Worm (Caenorhabditis elegans) whole organism, L4/young adult: ENCODE data around the gene nhr-187.

Source experiments
- W03F9.2 ChIP-seq: fragments of 150-350 bp; optimal IDR thresholded peaks from 2 replicates; lab custom pipeline; 2014; ENCODE audit warnings: missing biosample characterization, missing genetic modification characterization
- dao-5 ChIP-seq: sonication (generic microtip); optimal IDR thresholded peaks from 2 replicates; lab custom pipeline; 2016; ENCODE audit warnings: missing genotype, missing genetic modification characterization, moderate library complexity, missing compliant biosample characterization
- him-1 ChIP-seq: sonication (generic microtip); optimal IDR thresholded peaks from 2 replicates; lab custom pipeline; 2016; ENCODE audit warnings: missing genotype, missing genetic modification reagents, missing genetic modification characterization, missing compliant biosample characterization

DNA sequence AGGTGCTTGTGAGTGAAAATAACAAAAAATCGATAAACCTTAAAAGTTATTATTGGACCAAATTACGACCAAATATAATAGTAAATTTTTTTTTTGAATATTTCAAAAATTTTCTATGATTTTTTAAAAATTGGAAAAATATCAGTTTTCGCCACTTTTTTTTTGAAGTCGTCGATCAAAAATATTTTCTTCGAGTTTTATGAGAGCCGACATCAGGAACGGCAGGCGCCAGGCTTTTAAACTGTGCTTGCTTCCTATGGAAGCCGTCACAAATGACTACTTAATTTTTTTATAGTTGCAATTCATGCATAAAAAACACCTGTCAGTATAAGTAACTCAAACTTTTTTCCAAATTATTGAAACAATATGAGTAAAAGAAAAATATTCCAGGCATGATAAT is 40.7 kb upstream of the nhr-187 start:
- TF ChIP-seq him-1 (no peak), W03F9.2 (tag; lab: Kevin White, UChicago) (no peak), dao-5 (tag; lab: Kevin White, UChicago) (no peak)
